Worm (Caenorhabditis elegans) whole organism, L4/young adult: ENCODE measurements around the gene scrm-8.

Experiments used
- W03F9.2 ChIP-seq: fragments of 150-350 bp; optimal IDR thresholded peaks from 2 replicates; lab custom pipeline; 2014; ENCODE audit warnings: missing biosample characterization, missing genetic modification characterization
- him-1 ChIP-seq: sonication (generic microtip); optimal IDR thresholded peaks from 2 replicates; lab custom pipeline; 2016; ENCODE audit warnings: missing genotype, missing genetic modification reagents, missing genetic modification characterization, missing compliant biosample characterization

ce11 chrIV:4135744-4136143 lies 28.7 kb upstream of the scrm-8 start, which contains the start of gene F49F1.17:
- TF ChIP-seq him-1 (tag; lab: Kevin White, UChicago) (no peak), W03F9.2 (tag; lab: Kevin White, UChicago) (no peak)
